Worm (Caenorhabditis elegans) whole organism, L3 larva: ENCODE results near the gene T23G5.2.
A peak's percentile ranks its signal among the peaks of the same experiment; 100 is the strongest.

Source experiments
- R02D3.7 ChIP-seq: fragments of 150-350 bp; optimal IDR thresholded peaks from 2 replicates; lab custom pipeline; 2014; ENCODE audit warnings: missing biosample characterization, missing genetic modification characterization
- aly-2 ChIP-seq: fragments of 150-350 bp; optimal IDR thresholded peaks from 2 replicates; lab custom pipeline; 2014; ENCODE audit warnings: missing biosample characterization, missing genetic modification characterization
- ama-1 ChIP-seq: fragments of 150-350 bp; optimal IDR thresholded peaks from 2 replicates; lab custom pipeline; 2018
- ceh-16 ChIP-seq: sonication (generic microtip); optimal IDR thresholded peaks from 2 replicates; lab custom pipeline; 2017; ENCODE audit warnings: missing biosample characterization, missing genetic modification characterization
- ceh-28 ChIP-seq: fragments of 150-350 bp; optimal IDR thresholded peaks from 2 replicates; lab custom pipeline; 2014; ENCODE audit warnings: missing biosample characterization, missing genetic modification reagents, missing genetic modification characterization
- daf-12 ChIP-seq: fragments of 150-350 bp; optimal IDR thresholded peaks from 2 replicates; lab custom pipeline; 2014; ENCODE audit warnings: missing biosample characterization, missing genetic modification reagents, missing genetic modification characterization
- egl-5 ChIP-seq: fragments of 150-350 bp; optimal IDR thresholded peaks from 2 replicates; lab custom pipeline; 2017; ENCODE audit warnings: missing biosample characterization, missing genetic modification reagents, missing genetic modification characterization, inconsistent platforms
- elt-1 ChIP-seq: fragments of 150-350 bp; optimal IDR thresholded peaks from 2 replicates; lab custom pipeline; 2014; ENCODE audit warnings: missing biosample characterization, missing genetic modification characterization
- elt-2 ChIP-seq: sonication (generic microtip); optimal IDR thresholded peaks from 2 replicates; lab custom pipeline; 2016; ENCODE audit warnings: missing genetic modification reagents, mild to moderate bottlenecking, missing genetic modification characterization, missing compliant biosample characterization
- eor-1 ChIP-seq, 2 experiments: fragments of 150-350 bp; optimal IDR thresholded peaks; 2 replicates each; lab custom pipeline; 2014 to 2018; ENCODE audit warnings: missing biosample characterization in 2 of 2, missing genetic modification characterization in 2 of 2
- fkh-10 ChIP-seq: sonication (generic microtip); optimal IDR thresholded peaks from 2 replicates; lab custom pipeline; 2017; ENCODE audit warnings: missing biosample characterization, missing genetic modification reagents, missing genetic modification characterization
- fos-1 ChIP-seq: fragments of 150-350 bp; optimal IDR thresholded peaks from 2 replicates; lab custom pipeline; 2014; ENCODE audit warnings: missing biosample characterization, missing genetic modification characterization
- hmg-11 ChIP-seq: sonication (generic microtip); optimal IDR thresholded peaks from 2 replicates; lab custom pipeline; 2016; ENCODE audit warnings: missing genetic modification characterization, missing compliant biosample characterization
- jun-1 ChIP-seq: fragments of 150-350 bp; optimal IDR thresholded peaks from 2 replicates; lab custom pipeline; 2014; ENCODE audit warnings: missing biosample characterization, missing genetic modification reagents, missing genetic modification characterization
- lin-15B ChIP-seq: fragments of 150-350 bp; optimal IDR thresholded peaks from 2 replicates; lab custom pipeline; 2014; ENCODE audit warnings: missing biosample characterization, missing genetic modification characterization
- lin-39 ChIP-seq: fragments of 150-350 bp; optimal IDR thresholded peaks from 2 replicates; lab custom pipeline; 2018; ENCODE audit warnings: missing biosample characterization, missing genetic modification reagents, missing genetic modification characterization
- lsy-12 ChIP-seq: sonication (generic microtip); optimal IDR thresholded peaks from 2 replicates; lab custom pipeline; 2016; ENCODE audit warnings: mild to moderate bottlenecking, missing genetic modification characterization, missing compliant biosample characterization
- mml-1 ChIP-seq: fragments of 150-350 bp; sonication (generic microtip); optimal IDR thresholded peaks from 3 replicates; lab custom pipeline; 2014; ENCODE audit warnings: missing biosample characterization, missing genetic modification characterization
- nfya-1 ChIP-seq: sonication (generic microtip); optimal IDR thresholded peaks from 2 replicates; lab custom pipeline; 2017; ENCODE audit warnings: missing genetic modification characterization, mild to moderate bottlenecking, missing compliant biosample characterization, antibody characterized with exemption, moderate library complexity; ENCODE audit not compliant: insufficient read depth
- nhr-11 ChIP-seq: fragments of 150-350 bp; optimal IDR thresholded peaks from 2 replicates; lab custom pipeline; 2014; ENCODE audit warnings: missing biosample characterization, missing genetic modification characterization
- nhr-12 ChIP-seq: fragments of 150-350 bp; optimal IDR thresholded peaks from 2 replicates; lab custom pipeline; 2014; ENCODE audit warnings: missing biosample characterization, missing genetic modification characterization
- nhr-23 ChIP-seq: fragments of 150-350 bp; optimal IDR thresholded peaks from 2 replicates; lab custom pipeline; 2014; ENCODE audit warnings: missing biosample characterization, missing genetic modification reagents, missing genetic modification characterization
- nhr-25 ChIP-seq: sonication (generic microtip); optimal IDR thresholded peaks from 2 replicates; lab custom pipeline; 2017; ENCODE audit warnings: missing biosample characterization, missing genetic modification characterization
- nhr-28 ChIP-seq: fragments of 150-350 bp; optimal IDR thresholded peaks from 2 replicates; lab custom pipeline; 2014; ENCODE audit warnings: missing biosample characterization, missing genetic modification characterization
- nhr-43 ChIP-seq: sonication (generic microtip); optimal IDR thresholded peaks from 2 replicates; lab custom pipeline; 2016; ENCODE audit warnings: mild to moderate bottlenecking, missing genetic modification characterization, missing compliant biosample characterization; ENCODE audit not compliant: poor library complexity, severe bottlenecking
- nhr-76 ChIP-seq: fragments of 150-350 bp; sonication (generic microtip); optimal IDR thresholded peaks from 5 replicates; lab custom pipeline; 2014; ENCODE audit warnings: missing biosample characterization, missing genetic modification characterization
- nhr-77 ChIP-seq: fragments of 150-350 bp; optimal IDR thresholded peaks from 2 replicates; lab custom pipeline; 2014; ENCODE audit warnings: missing biosample characterization, missing genetic modification characterization
- pha-4 ChIP-seq: fragments of 150-350 bp; optimal IDR thresholded peaks from 2 replicates; lab custom pipeline; 2014; ENCODE audit warnings: missing biosample characterization, missing genetic modification reagents, missing genetic modification characterization
- pqm-1 ChIP-seq: fragments of 150-350 bp; optimal IDR thresholded peaks from 2 replicates; lab custom pipeline; 2017; ENCODE audit warnings: missing biosample characterization, missing genetic modification characterization, inconsistent platforms
- sea-2 ChIP-seq: fragments of 150-350 bp; sonication (generic microtip); optimal IDR thresholded peaks from 4 replicates; lab custom pipeline; 2014; ENCODE audit warnings: missing biosample characterization, missing genetic modification reagents, missing genetic modification characterization
- snpc-4 ChIP-seq: fragments of 150-350 bp; optimal IDR thresholded peaks from 2 replicates; lab custom pipeline; 2014; ENCODE audit warnings: missing biosample characterization, missing genetic modification characterization
- unc-39 ChIP-seq: sonication (generic microtip); optimal IDR thresholded peaks from 4 replicates; lab custom pipeline; 2017; ENCODE audit warnings: missing biosample characterization, missing genetic modification characterization
- unc-62 ChIP-seq: fragments of 150-350 bp; sonication (generic microtip); optimal IDR thresholded peaks from 4 replicates; lab custom pipeline; 2014; ENCODE audit warnings: missing biosample characterization, missing genetic modification reagents, missing genetic modification characterization
- zag-1 ChIP-seq: fragments of 150-350 bp; optimal IDR thresholded peaks from 2 replicates; lab custom pipeline; 2014; ENCODE audit warnings: missing biosample characterization, missing genetic modification characterization
- ztf-11 ChIP-seq: fragments of 150-350 bp; optimal IDR thresholded peaks from 2 replicates; lab custom pipeline; 2014; ENCODE audit warnings: missing biosample characterization, missing genetic modification characterization

The T23G5.2 gene

ce11 chrIII:9258510-9258909 is 22.4 kb upstream of the T23G5.2 start:
- TF ChIP-seq zag-1 (no peak), elt-2 (tag; lab: Kevin White, UChicago) (peak; percentile 46), R02D3.7 (no peak)

DNA sequence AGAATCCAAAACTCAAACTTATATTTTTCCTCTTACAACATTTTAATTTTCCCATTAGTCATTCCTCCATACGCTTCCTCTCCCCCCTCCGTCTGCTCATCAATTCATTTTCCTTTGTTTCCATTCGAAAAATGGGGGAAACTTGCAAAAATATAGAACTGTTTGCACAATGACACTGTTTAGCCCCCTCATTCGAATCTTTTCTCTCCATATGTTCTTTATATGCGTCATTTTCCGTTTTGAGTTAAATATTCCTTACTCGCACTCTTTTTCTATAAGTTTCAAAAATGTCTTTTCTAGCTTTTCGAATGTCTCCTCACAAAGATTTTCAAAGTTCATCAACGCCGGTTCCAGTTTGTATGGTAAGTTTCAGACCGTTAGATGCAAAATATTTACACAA is 20.8 kb upstream of the T23G5.2 start, which contains the start of gene M01A8.1:
TSS of gene M01A8.1 (plus strand) at position 301 of the 400 bp plus-strand sequence.
- no peak for TF ChIP-seq unc-39
- TF ChIP-seq nhr-28, result no peak
- no peak for TF ChIP-seq egl-5 (tag; lab: Kevin White, UChicago)
- TF ChIP-seq unc-62 (GFP tag; lab: Kevin White, UChicago), result no peak
- TF ChIP-seq hmg-11 (tag; lab: Kevin White, UChicago), result no peak
- TF ChIP-seq nfya-1 (tag; lab: Kevin White, UChicago), result no peak
- no peak for TF ChIP-seq nhr-76
- no peak for TF ChIP-seq lsy-12 (tag; lab: Kevin White, UChicago)
- TF ChIP-seq ama-1 (lab: Kevin White, UChicago), result no peak
- TF ChIP-seq pha-4 (tag; lab: Kevin White, UChicago), result no peak
- TF ChIP-seq aly-2 (tag; lab: Kevin White, UChicago), result no peak
- no peak for TF ChIP-seq ztf-11 (tag; lab: Kevin White, UChicago)
- no peak for TF ChIP-seq elt-2 (tag; lab: Kevin White, UChicago)
- TF ChIP-seq lin-39 (tag; lab: Kevin White, UChicago), result no peak
- no peak for TF ChIP-seq ceh-16
- no peak for TF ChIP-seq pqm-1 (tag; lab: Kevin White, UChicago)
- TF ChIP-seq nhr-12 (tag; lab: Kevin White, UChicago), result no peak

- no peak for TF ChIP-seq zag-1
- no peak for TF ChIP-seq ztf-11 (tag; lab: Kevin White, UChicago)
- peak; percentile 15 for TF ChIP-seq pha-4 (tag; lab: Kevin White, UChicago)
- TF ChIP-seq lin-15B, result no peak
- peak; percentile 83 for TF ChIP-seq elt-2 (tag; lab: Kevin White, UChicago)
- TF ChIP-seq lsy-12 (tag; lab: Kevin White, UChicago), result no peak
- TF ChIP-seq pqm-1 (tag; lab: Kevin White, UChicago), result peak; percentile 72
- no peak for TF ChIP-seq nhr-23 (tag; lab: Kevin White, UChicago)
Observed at ce11 chrIII:9255801-9256200, 19.7 kb upstream of the T23G5.2 start.

ce11 chrIII:9254988-9255387 is 18.9 kb upstream of the T23G5.2 start:
- TF ChIP-seq nhr-28, result no peak
- TF ChIP-seq jun-1 (tag; lab: Kevin White, UChicago), result peak; percentile 26
- TF ChIP-seq nhr-25 (tag; lab: Kevin White, UChicago), result no peak
- peak; percentile 81 for TF ChIP-seq elt-2 (tag; lab: Kevin White, UChicago)
- TF ChIP-seq pqm-1 (tag; lab: Kevin White, UChicago), result peak; percentile 51

DNA sequence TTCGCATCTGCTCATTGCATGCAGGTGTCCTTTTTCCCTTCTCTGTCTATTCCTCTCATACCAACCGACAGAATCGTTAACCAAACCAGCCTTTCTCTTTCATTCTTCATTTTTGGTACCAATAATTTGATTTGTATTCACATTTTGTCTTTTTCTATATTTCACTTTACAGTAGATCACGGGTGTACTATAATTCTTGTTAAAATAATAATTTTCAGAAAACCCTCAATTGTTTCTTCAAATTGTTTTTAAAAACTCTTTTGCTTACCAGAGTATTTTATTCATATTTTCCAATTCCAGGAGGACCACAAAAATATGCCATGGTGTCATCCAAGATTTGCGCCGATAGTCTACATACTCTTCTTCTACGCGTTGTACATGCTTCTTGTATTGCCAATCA is 14.6 kb upstream of the T23G5.2 start, which contains the start of gene T02C1.2:
TSS of gene T02C1.2 (plus strand) at position 301 of the 400 bp plus-strand sequence.
- TF ChIP-seq fos-1 (tag; lab: Kevin White, UChicago) (no peak), nhr-11 (tag; lab: Kevin White, UChicago) (no peak), nhr-28 (no peak), eor-1 (tag; optimal IDR thresholded peaks at IDR 0.05; lab: Kevin White, UChicago) (no peak), nhr-12 (tag; lab: Kevin White, UChicago) (no peak), ceh-16 (no peak), R02D3.7 (no peak), unc-39 (no peak), fkh-10 (no peak), nhr-23 (tag; lab: Kevin White, UChicago) (no peak), lin-15B (no peak)

DNA sequence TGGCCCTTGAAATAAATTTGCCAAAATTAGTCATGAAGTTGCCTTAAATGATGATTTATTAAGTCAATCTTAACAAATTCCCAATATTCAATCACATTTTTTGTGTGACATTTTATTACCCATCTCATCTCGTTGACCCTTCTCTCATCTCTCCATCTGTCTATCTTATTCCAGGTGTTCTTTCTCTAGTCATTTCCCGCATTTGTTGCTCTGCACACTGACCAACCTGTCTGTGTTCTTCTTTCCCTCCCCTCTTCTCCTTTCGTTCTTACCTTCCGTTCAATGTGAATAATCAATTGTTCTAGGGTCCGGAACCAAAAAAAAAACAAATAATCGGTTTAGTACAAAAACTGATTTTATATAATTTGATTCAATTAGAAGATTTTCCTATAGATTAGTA is 11.1 kb upstream of the T23G5.2 start, which contains the start of gene T02C1.1:
TSS of gene T02C1.1 (plus strand) at position 305 of the 400 bp plus-strand sequence.
- TF ChIP-seq egl-5 (tag; lab: Kevin White, UChicago), result no peak
- no peak for TF ChIP-seq ztf-11 (tag; lab: Kevin White, UChicago)
- no peak for TF ChIP-seq nhr-77 (tag; lab: Kevin White, UChicago)
- TF ChIP-seq snpc-4 (tag; lab: Kevin White, UChicago), result no peak
- TF ChIP-seq unc-39, result no peak
- no peak for TF ChIP-seq nhr-12 (tag; lab: Kevin White, UChicago)
- no peak for TF ChIP-seq lin-39 (tag; lab: Kevin White, UChicago)
- no peak for TF ChIP-seq nhr-43 (tag; lab: Kevin White, UChicago)
- TF ChIP-seq aly-2 (tag; lab: Kevin White, UChicago), result no peak
- no peak for TF ChIP-seq jun-1 (tag; lab: Kevin White, UChicago)
- TF ChIP-seq mml-1 (tag; lab: Kevin White, UChicago), result no peak
- no peak for TF ChIP-seq unc-62 (GFP tag; lab: Kevin White, UChicago)
- no peak for TF ChIP-seq zag-1
- no peak for TF ChIP-seq fos-1 (tag; lab: Kevin White, UChicago)
- TF ChIP-seq nhr-23 (tag; lab: Kevin White, UChicago), result no peak
- no peak for TF ChIP-seq daf-12 (tag; lab: Kevin White, UChicago)
- no peak for TF ChIP-seq ceh-28 (tag; lab: Kevin White, UChicago)
- TF ChIP-seq sea-2 (GFP tag; lab: Kevin White, UChicago), result no peak
- TF ChIP-seq elt-1 (tag; lab: Kevin White, UChicago), result no peak
- no peak for TF ChIP-seq nhr-25 (tag; lab: Kevin White, UChicago)
- TF ChIP-seq, all 47 proteins: peak for 0
